Worm (Caenorhabditis elegans) whole organism, midembryonic: ENCODE data around the gene M176.5.

Experiments
- T22C8.4 ChIP-seq: fragments of 200-800 bp; sonication (Bioruptor generic); IDR thresholded peaks from 2 replicates; pipeline ENCODE4 v1.3.6; 2022; ENCODE audit warnings: missing genetic modification characterization, missing compliant biosample characterization
- cog-1 ChIP-seq: sonication (generic microtip); optimal IDR thresholded peaks from 2 replicates; lab custom pipeline; 2016; ENCODE audit warnings: missing genetic modification characterization, missing compliant biosample characterization
- flt-1 ChIP-seq: fragments of 200-800 bp; sonication (Bioruptor generic); IDR thresholded peaks from 2 replicates; pipeline ENCODE4 v1.3.6; 2022; ENCODE audit warnings: missing genetic modification characterization, missing compliant biosample characterization
- klf-2 ChIP-seq: fragments of 200-800 bp; sonication (Bioruptor generic); conservative IDR thresholded peaks from 2 replicates; pipeline ENCODE4 v1.3.6; 2022; ENCODE audit warnings: missing genetic modification reagents, missing genetic modification characterization, missing compliant biosample characterization
- med-1 ChIP-seq: sonication (generic microtip); optimal IDR thresholded peaks from 2 replicates; lab custom pipeline; 2017; ENCODE audit warnings: missing genetic modification characterization, mild to moderate bottlenecking, missing compliant biosample characterization, antibody characterized with exemption, missing genetic modification reagents; ENCODE audit not compliant: insufficient read depth
- ref-1 ChIP-seq: fragments of 200-800 bp; sonication (Bioruptor generic); conservative IDR thresholded peaks from 2 replicates; pipeline ENCODE4 v1.3.6; 2022; ENCODE audit warnings: missing genetic modification reagents, missing genetic modification characterization, missing compliant biosample characterization
- tab-1 ChIP-seq: fragments of 200-800 bp; sonication (Bioruptor generic); IDR thresholded peaks from 2 replicates; pipeline ENCODE4 v1.3.6; 2022; ENCODE audit warnings: missing genetic modification characterization, missing compliant biosample characterization
- ztf-23 ChIP-seq: fragments of 200-800 bp; sonication (Bioruptor generic); IDR thresholded peaks from 2 replicates; pipeline ENCODE4 v1.3.6; 2022; ENCODE audit warnings: missing genetic modification reagents, missing genetic modification characterization, missing compliant biosample characterization
- ztf-29 ChIP-seq: fragments of 200-800 bp; sonication (Bioruptor generic); IDR thresholded peaks from 2 replicates; pipeline ENCODE4 v1.3.6; 2022; ENCODE audit warnings: missing genetic modification reagents, missing genetic modification characterization, missing compliant biosample characterization

- TF ChIP-seq ztf-23 (GFP tag; lab: Robert Waterston, UW) (no peak), cog-1 (tag; lab: Kevin White, UChicago) (peak; percentile 31), T22C8.4 (GFP tag; lab: Robert Waterston, UW) (no peak), flt-1 (GFP tag; lab: Robert Waterston, UW) (no peak), ztf-29 (GFP tag; lab: Robert Waterston, UW) (no peak), tab-1 (GFP tag; lab: Robert Waterston, UW) (no peak), med-1 (GFP tag; lab: Kevin White, UChicago) (no peak), klf-2 (no peak), ref-1 (no peak)
These were observed 10.9 kb downstream of the M176.5 start, which contains the start of the genes gss-1 and chch-3 for ce11 chrII:9416381-9417276.
